Fruit fly (Drosophila melanogaster): ENCODE data around the gene Prosbeta4R1.

The Prosbeta4R1 gene

DNA sequence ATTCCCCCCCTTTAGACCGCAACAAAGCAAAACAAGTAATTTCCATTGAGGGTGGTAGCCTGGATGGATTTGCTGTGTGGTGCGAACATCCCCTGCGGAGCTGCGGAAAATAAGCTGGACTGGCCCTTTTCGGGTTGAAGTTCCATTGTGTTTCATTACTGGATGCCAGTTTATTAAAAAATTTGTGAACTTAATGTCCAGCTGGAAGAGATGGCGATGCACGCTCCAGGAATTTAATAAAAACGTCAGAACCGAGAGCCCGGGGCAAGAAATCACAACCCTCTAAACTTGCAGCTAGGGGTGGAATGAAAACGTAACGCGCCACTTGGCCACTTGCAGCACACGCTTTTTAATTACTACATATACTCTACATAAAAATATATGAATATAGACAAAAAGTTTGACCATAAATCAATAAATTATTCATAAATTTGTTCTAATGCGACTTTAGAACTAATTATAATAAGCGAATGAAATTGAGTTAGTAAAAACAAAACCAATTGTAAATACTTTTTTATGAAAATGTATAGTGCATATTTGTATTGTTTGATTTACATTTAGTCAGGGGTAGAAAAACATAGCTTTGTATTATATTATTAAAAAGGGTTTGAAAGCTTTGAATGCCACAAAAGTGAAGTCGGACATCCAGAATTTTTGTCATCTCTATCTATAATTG, 16.4 kb upstream of the Prosbeta4R1 start:
- TF ChIP-seq CG33017 (tag; optimal IDR thresholded peaks at IDR 0.05) = no peak
- no peak for TF ChIP-seq CG7045 (GFP tag; optimal IDR thresholded peaks at IDR 0.05)
- TF ChIP-seq CG11617 (GFP tag; optimal IDR thresholded peaks at IDR 0.05) = no peak
- no peak for TF ChIP-seq kay (GFP tag; ENCODE audit: borderline replicate concordance)
- TF ChIP-seq Hr96 (GFP tag; optimal IDR thresholded peaks at IDR 0.05) = no peak
- TF ChIP-seq Mnt (GFP tag; optimal IDR thresholded peaks at IDR 0.05) = no peak
- no peak for TF ChIP-seq CG5204 (GFP tag; optimal IDR thresholded peaks at IDR 0.05)
- TF ChIP-seq CG7101 (tag; optimal IDR thresholded peaks at IDR 0.05) = no peak
- TF ChIP-seq toe (GFP tag; optimal IDR thresholded peaks at IDR 0.05) = no peak
- no peak for TF ChIP-seq cic (GFP tag; optimal IDR thresholded peaks at IDR 0.05)
- TF ChIP-seq tj (GFP tag; optimal IDR thresholded peaks at IDR 0.05) = no peak
- no peak for TF ChIP-seq ovo (GFP tag; optimal IDR thresholded peaks at IDR 0.05)

DNA sequence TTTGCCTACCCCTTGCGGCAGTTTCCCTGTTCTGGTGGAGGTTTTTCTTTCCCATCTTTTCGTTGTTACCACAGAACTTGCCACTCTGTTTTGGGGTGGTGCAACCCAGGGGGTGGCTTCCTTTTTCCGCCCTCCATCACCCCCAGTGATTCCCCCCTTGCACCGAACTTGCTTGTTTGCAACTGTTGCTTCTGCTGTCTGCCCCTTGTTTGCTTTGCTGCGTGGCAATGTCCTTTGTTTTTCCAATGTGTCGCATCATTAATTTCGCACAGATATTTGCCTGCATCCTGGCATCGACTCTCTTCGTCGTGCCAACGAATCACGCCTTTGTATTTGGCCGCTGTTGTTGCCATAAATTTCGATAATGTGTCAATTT, 15.9 kb upstream of the Prosbeta4R1 start:
- TF ChIP-seq CG14711 (tag; optimal IDR thresholded peaks at IDR 0.05) (no peak), toe (GFP tag; optimal IDR thresholded peaks at IDR 0.05) (no peak), CG1620 (GFP tag; optimal IDR thresholded peaks at IDR 0.05) (no peak), tj (GFP tag; optimal IDR thresholded peaks at IDR 0.05) (no peak), kay (GFP tag; ENCODE audit: borderline replicate concordance) (no peak), ovo (GFP tag; optimal IDR thresholded peaks at IDR 0.05) (no peak)

DNA sequence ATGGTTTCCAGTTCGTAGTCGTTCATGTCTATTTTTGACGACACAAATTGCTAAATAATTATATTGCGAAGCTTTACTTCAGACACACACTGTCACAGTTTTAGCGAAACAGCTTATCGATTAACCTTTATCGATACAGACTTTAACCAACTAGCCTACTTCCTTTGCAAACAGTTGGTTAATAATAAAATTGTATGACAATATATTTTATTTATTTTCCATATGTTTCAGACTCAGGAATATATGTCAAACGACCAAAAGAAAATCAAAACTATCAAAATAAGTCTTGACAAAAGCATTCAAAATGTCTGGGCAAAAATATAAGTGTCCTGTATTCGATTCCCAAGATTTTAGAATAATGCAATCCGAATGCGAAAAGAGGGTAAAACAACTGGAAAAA, 5.2 kb upstream of the Prosbeta4R1 start, which contains the start of the genes CG9962 and CG43851:
Gene CG9962, minus strand, starts transcription at position 101 of the 400 bp plus-strand sequence.
Gene CG43851, plus strand, starts transcription at position 267 of the 400 bp plus-strand sequence.
- TF ChIP-seq cic (GFP tag; optimal IDR thresholded peaks at IDR 0.05) (no peak), Clk (GFP tag; optimal IDR thresholded peaks at IDR 0.05) (no peak), kay (GFP tag; ENCODE audit: borderline replicate concordance) (no peak), CG1620 (GFP tag; optimal IDR thresholded peaks at IDR 0.05) (no peak)

DNA sequence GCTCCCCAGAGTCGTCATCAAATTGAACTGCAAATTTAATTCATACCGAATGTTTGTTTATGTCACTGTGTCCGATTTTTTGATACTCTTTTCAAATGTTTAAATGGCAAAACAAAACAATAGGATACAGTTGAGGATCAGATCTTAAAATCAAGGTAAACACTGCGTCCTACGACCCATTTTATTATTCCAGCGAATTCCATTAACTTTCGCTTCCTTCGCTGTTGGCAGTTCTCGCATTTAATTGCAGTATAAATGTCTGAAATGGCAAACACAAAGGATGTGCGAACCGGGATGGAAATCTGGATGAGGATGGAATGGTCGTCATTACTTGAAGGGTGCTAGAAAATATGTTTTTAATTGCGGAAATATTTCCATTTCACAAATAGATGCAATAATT, 532 bp upstream of the Prosbeta4R1 start, which contains the start of gene CG33125:
Gene CG33125, minus strand, starts transcription at position 101 of the 400 bp plus-strand sequence.
- TF ChIP-seq Clk (GFP tag; optimal IDR thresholded peaks at IDR 0.05) = no peak
- no peak for TF ChIP-seq CG7101 (tag; optimal IDR thresholded peaks at IDR 0.05)
- TF ChIP-seq tj (GFP tag; optimal IDR thresholded peaks at IDR 0.05) = no peak
- no peak for TF ChIP-seq CG7045 (GFP tag; optimal IDR thresholded peaks at IDR 0.05)
- TF ChIP-seq CG12768 (GFP tag; optimal IDR thresholded peaks at IDR 0.05) = no peak
- TF ChIP-seq CG14711 (tag; optimal IDR thresholded peaks at IDR 0.05) = no peak
- TF ChIP-seq CG1620 (GFP tag; optimal IDR thresholded peaks at IDR 0.05) = no peak

DNA sequence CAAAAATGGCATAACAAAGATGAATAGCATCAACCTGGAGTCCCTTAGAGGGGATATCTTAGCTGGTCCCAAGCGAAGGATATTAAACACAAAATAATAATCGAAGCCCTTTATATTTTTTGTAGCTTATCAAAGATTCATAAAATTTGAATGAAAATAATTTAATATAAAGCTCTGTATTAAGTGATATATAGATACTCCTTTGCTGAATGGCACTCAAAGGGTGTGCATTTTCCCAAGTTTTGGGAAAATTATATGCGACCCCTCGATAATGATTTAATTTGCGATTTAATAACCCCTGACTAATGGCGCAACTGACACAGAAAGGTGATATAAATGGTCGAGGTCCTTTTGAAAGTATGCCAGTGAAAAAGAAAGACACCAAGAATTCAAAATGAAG, 903 bp downstream of the Prosbeta4R1 start, which contains the start of gene Or23a:
Gene Or23a, plus strand, starts transcription at position 301 of the 400 bp plus-strand sequence.
- TF ChIP-seq cic (GFP tag; optimal IDR thresholded peaks at IDR 0.05) (no peak), CG7045 (GFP tag; optimal IDR thresholded peaks at IDR 0.05) (no peak), CG33017 (tag; optimal IDR thresholded peaks at IDR 0.05) (no peak), CG7101 (tag; optimal IDR thresholded peaks at IDR 0.05) (no peak), bab1 (GFP tag; optimal IDR thresholded peaks at IDR 0.05) (no peak), CG11617 (GFP tag; optimal IDR thresholded peaks at IDR 0.05) (no peak), Mnt (GFP tag; optimal IDR thresholded peaks at IDR 0.05) (no peak)

DNA sequence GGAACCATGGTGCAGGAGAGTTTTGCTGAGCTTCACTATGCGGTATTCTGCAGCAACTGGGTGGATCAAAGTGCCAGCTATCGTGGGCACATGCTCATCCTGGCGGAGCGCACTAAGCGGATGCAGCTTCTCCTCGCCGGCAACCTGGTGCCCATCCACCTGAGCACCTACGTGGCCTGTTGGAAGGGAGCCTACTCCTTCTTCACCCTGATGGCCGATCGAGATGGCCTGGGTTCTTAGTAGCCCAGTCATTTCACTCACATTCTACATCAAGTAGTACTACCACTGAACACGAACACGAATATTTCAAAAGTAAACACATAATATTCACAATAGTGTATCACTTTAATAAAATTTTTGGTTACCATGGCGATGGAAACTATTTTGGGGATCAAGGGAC, 2.2 kb downstream of the Prosbeta4R1 start, which contains the start of gene Prosbeta4R2:
Gene Prosbeta4R2, plus strand, starts transcription at position 301 of the 400 bp plus-strand sequence.
- no peak for TF ChIP-seq CG7045 (GFP tag; optimal IDR thresholded peaks at IDR 0.05)
- TF ChIP-seq CG12768 (GFP tag; optimal IDR thresholded peaks at IDR 0.05) = no peak
- no peak for TF ChIP-seq CG7101 (tag; optimal IDR thresholded peaks at IDR 0.05)
- TF ChIP-seq kay (GFP tag; ENCODE audit: borderline replicate concordance) = no peak
- TF ChIP-seq Clk (GFP tag; optimal IDR thresholded peaks at IDR 0.05) = no peak

DNA sequence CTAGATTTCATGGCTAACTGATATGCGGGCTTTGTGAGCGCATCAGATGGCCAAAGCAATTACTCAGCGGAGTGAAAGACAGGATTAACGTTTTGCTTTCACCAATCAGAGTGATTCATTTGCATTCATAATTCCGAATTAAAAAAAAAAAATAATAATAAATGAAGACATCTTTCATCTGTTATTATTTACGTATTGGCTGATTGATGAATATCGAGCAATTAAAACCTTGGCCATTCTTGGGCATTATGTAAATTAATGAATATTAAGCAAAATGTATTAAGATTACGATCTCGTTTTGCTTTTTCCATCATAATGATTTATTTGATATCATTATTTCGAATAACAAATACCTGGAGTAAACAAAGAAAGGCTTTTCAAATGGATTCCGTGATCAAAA, 11.9 kb downstream of the Prosbeta4R1 start, which contains the start of gene Trf4:
Gene Trf4, plus strand, starts transcription at position 301 of the 400 bp plus-strand sequence.
- TF ChIP-seq kay (GFP tag; ENCODE audit: borderline replicate concordance) = no peak
- TF ChIP-seq Mnt (GFP tag; optimal IDR thresholded peaks at IDR 0.05) = no peak
- TF ChIP-seq cnc (optimal IDR thresholded peaks at IDR 0.05) = no peak
- TF ChIP-seq CG33017 (tag; optimal IDR thresholded peaks at IDR 0.05) = no peak
- TF ChIP-seq Crg-1 (GFP tag; optimal IDR thresholded peaks at IDR 0.05) = no peak
- no peak for TF ChIP-seq CG5204 (GFP tag; optimal IDR thresholded peaks at IDR 0.05)
- no peak for TF ChIP-seq Clk (GFP tag; optimal IDR thresholded peaks at IDR 0.05)

DNA sequence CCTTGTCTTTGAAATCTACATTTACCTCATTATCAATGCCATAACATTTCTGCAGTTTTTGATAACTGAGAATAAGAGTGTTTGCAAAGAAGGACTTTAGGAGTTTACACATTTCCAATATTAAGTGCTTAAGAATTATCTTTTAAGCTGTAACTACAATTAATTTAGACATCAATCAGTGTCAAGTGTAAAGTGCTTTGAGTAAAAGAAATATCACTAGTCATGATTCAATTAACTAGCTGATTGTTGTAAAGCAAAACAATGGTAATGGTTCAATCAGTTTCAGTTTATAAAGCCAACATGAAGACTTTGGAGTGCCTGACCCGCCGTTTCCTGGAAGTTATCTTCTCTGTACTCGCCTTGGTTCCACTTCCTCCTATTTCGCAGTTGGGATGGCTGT, 16.7 kb downstream of the Prosbeta4R1 start, which contains the start of gene Gr23a:
Gene Gr23a, plus strand, starts transcription at position 301 of the 400 bp plus-strand sequence.
- TF ChIP-seq CG12768 (GFP tag; optimal IDR thresholded peaks at IDR 0.05) = no peak
- no peak for TF ChIP-seq ovo (GFP tag; optimal IDR thresholded peaks at IDR 0.05)
- no peak for TF ChIP-seq cic (GFP tag; optimal IDR thresholded peaks at IDR 0.05)
- TF ChIP-seq CG33017 (tag; optimal IDR thresholded peaks at IDR 0.05) = no peak
- no peak for TF ChIP-seq Clk (GFP tag; optimal IDR thresholded peaks at IDR 0.05)
- TF ChIP-seq kay (GFP tag; ENCODE audit: borderline replicate concordance) = no peak
- TF ChIP-seq CG7045 (GFP tag; optimal IDR thresholded peaks at IDR 0.05) = no peak
- no peak for TF ChIP-seq Hr96 (GFP tag; optimal IDR thresholded peaks at IDR 0.05)
- TF ChIP-seq CG5204 (GFP tag; optimal IDR thresholded peaks at IDR 0.05) = no peak
- no peak for TF ChIP-seq Mnt (GFP tag; optimal IDR thresholded peaks at IDR 0.05)
- TF ChIP-seq CG11617 (GFP tag; optimal IDR thresholded peaks at IDR 0.05) = no peak

All from whole organism, adult.